Worm (Caenorhabditis elegans) whole organism, L1 larva: ENCODE measurements around the gene acs-19.

Experiments
- fos-1 ChIP-seq: fragments of 150-350 bp; optimal IDR thresholded peaks from 2 replicates; lab custom pipeline; 2014; ENCODE audit warnings: missing biosample characterization, missing genetic modification characterization
- ztf-11 ChIP-seq, 2 experiments: sonication (generic microtip); optimal IDR thresholded peaks; 2 replicates each; lab custom pipeline; 2016 to 2017; ENCODE audit warnings: missing genetic modification characterization in 2 of 2, missing biosample characterization in 1 of 2, missing compliant biosample characterization in 1 of 2

DNA sequence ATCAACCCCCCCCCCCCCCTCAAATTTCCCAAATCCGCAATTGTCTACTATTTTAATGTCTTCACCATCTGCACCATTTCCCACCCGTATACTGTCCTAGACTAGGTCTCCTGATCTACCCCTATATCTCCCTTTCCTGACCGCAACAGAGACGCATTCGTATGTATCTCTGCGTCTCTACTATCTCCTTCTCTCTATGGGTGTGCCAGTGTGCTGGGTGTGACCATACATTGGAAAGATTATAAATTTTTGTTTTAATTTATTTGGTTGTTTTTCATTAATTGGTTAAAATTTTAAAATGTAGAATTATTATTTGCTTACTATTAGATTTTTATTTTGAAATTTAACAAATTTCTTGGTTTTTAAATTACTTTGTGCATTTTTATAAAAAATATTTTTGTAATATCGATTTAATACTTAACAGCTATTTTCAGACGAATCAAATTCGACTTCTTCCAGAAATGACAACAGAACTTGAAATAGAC lies 42.3 kb upstream of the acs-19 start, which contains the start of gene amx-1:
- TF ChIP-seq fos-1 (no peak), ztf-11 (tag; optimal IDR thresholded peaks at IDR 0.05; lab: Kevin White, UChicago) (no peak)
